Fruit fly (Drosophila melanogaster): ENCODE measurements around the gene CG11899.

Gene CG11899

dm6 chr3R:29207996-29208395 is 7.7 kb downstream of the CG11899 start (continued):
- peak; percentile 71 for TF ChIP-seq gsb-n (tag; optimal IDR thresholded peaks at IDR 0.05)
- TF ChIP-seq tap (tag; optimal IDR thresholded peaks at IDR 0.05) = peak; percentile 76
- TF ChIP-seq chif (GFP tag; optimal IDR thresholded peaks at IDR 0.05) = peak; percentile 31 to 40
- no peak for TF ChIP-seq klu (GFP tag; IDR thresholded peaks at IDR 0.05)
- TF ChIP-seq CG11696 (GFP tag; IDR thresholded peaks at IDR 0.05) = 0 out of 2 replicates have a peak, but pooled peaks have one; percentile 17
- TF ChIP-seq lilli (GFP tag; optimal IDR thresholded peaks at IDR 0.05) = peak; percentile 34
- no peak for TF ChIP-seq ash1 (GFP tag; optimal IDR thresholded peaks at IDR 0.05)
- TF ChIP-seq psq (GFP tag; optimal IDR thresholded peaks at IDR 0.05) = no peak
- no peak for TF ChIP-seq mirr (GFP tag; optimal IDR thresholded peaks at IDR 0.05)
- peak; percentile 56; the same call in 2 of the 3 replicates for TF ChIP-seq ken (GFP tag; IDR thresholded peaks at IDR 0.05)
- no peak for TF ChIP-seq CG3065 (GFP tag; optimal IDR thresholded peaks at IDR 0.05)
- no peak for TF ChIP-seq sc (optimal IDR thresholded peaks at IDR 0.05)
- peak; percentile 60 for TF ChIP-seq sc (GFP tag; optimal IDR thresholded peaks at IDR 0.05)
- peak; percentile 68 for TF ChIP-seq lmd (GFP tag; IDR thresholded peaks at IDR 0.05)
- TF ChIP-seq CG18011 (GFP tag; optimal IDR thresholded peaks at IDR 0.05) = peak; percentile 15
- no peak for TF ChIP-seq trh (GFP tag; optimal IDR thresholded peaks at IDR 0.05)
- TF ChIP-seq ara (GFP tag; IDR thresholded peaks at IDR 0.05) = peak; percentile 51; the same call in 1 of the 2 replicates
- TF ChIP-seq YL-1 (GFP tag; optimal IDR thresholded peaks at IDR 0.05) = no peak
- peak; percentile 61 for TF ChIP-seq jing (GFP tag; optimal IDR thresholded peaks at IDR 0.05)
- TF ChIP-seq B-H2 (GFP tag; optimal IDR thresholded peaks at IDR 0.05) = no peak
- TF ChIP-seq Aef1 (GFP tag; IDR thresholded peaks at IDR 0.05) = peak; percentile 35; the same call in 2 of the 3 replicates
- peak; percentile 69 for TF ChIP-seq CG15601 (tag; optimal IDR thresholded peaks at IDR 0.05)
- peak; percentile 23; the same call in 1 of the 3 replicates for TF ChIP-seq sr (GFP tag; IDR thresholded peaks at IDR 0.05)
- TF ChIP-seq Blimp-1 (GFP tag; optimal IDR thresholded peaks at IDR 0.05) = peak; percentile 83
- peak; percentile 33 for TF ChIP-seq bab2 (GFP tag; optimal IDR thresholded peaks at IDR 0.05)
- TF ChIP-seq CG42726 (GFP tag; IDR thresholded peaks at IDR 0.05; ENCODE audit: partially characterized antibody) = no peak
- peak; percentile 78 for TF ChIP-seq Ptx1 (GFP tag; IDR thresholded peaks at IDR 0.05)
- peak; percentile 52 for TF ChIP-seq nerfin-1 (tag; optimal IDR thresholded peaks at IDR 0.05)
- TF ChIP-seq CG16779 (GFP tag; IDR thresholded peaks at IDR 0.05) = no peak
- 0 out of 2 replicates have a peak, but pooled peaks have one; percentile 28 for TF ChIP-seq bowl (GFP tag; IDR thresholded peaks at IDR 0.05)
- peak; percentile 36 for TF ChIP-seq CG8359 (GFP tag; optimal IDR thresholded peaks at IDR 0.05; ENCODE audit: borderline replicate concordance)
- TF ChIP-seq abd-A (tag; optimal IDR thresholded peaks at IDR 0.05) = no peak
- no peak for TF ChIP-seq jumu (GFP tag; optimal IDR thresholded peaks at IDR 0.05)
- TF ChIP-seq CG1792 (GFP tag; optimal IDR thresholded peaks at IDR 0.05) = no peak
- TF ChIP-seq CG14050 (GFP tag; IDR thresholded peaks at IDR 0.05) = peak; percentile 29; the same call in 1 of the 3 replicates
- TF ChIP-seq her (GFP tag; optimal IDR thresholded peaks at IDR 0.05) = no peak
- TF ChIP-seq nau (GFP tag; optimal IDR thresholded peaks at IDR 0.05) = peak; percentile 53
- TF ChIP-seq CG9609 (GFP tag; optimal IDR thresholded peaks at IDR 0.05) = no peak
- TF ChIP-seq odd (GFP tag; optimal IDR thresholded peaks at IDR 0.05) = peak; percentile 67
- TF ChIP-seq sens-2 (GFP tag; IDR thresholded peaks at IDR 0.05) = no peak
- no peak for TF ChIP-seq sug (tag; optimal IDR thresholded peaks at IDR 0.05)
- TF ChIP-seq toy (GFP tag; IDR thresholded peaks at IDR 0.05) = no peak
- no peak for TF ChIP-seq Scr (GFP tag; IDR thresholded peaks at IDR 0.05; ENCODE audit: partially characterized antibody)
- no peak for TF ChIP-seq fu2 (GFP tag; optimal IDR thresholded peaks at IDR 0.05)
- TF ChIP-seq ab (GFP tag; optimal IDR thresholded peaks at IDR 0.05) = no peak
- TF ChIP-seq onecut (GFP tag; IDR thresholded peaks at IDR 0.05) = peak; percentile 62
- no peak for TF ChIP-seq inv (GFP tag; IDR thresholded peaks at IDR 0.05; ENCODE audit: partially characterized antibody)
- peak; percentile 76 for TF ChIP-seq nmo (GFP tag; optimal IDR thresholded peaks at IDR 0.05)
- TF ChIP-seq CG1233 (GFP tag; optimal IDR thresholded peaks at IDR 0.05) = peak; percentile 54
- no peak for TF ChIP-seq slou (GFP tag; optimal IDR thresholded peaks at IDR 0.05)
- TF ChIP-seq CG3995 (GFP tag; optimal IDR thresholded peaks at IDR 0.05) = no peak
- TF ChIP-seq CG32772 (GFP tag; IDR thresholded peaks at IDR 0.05) = peak; percentile 62; the same call in 1 of the 2 replicates

All from whole organism, embryonic.